Worm (Caenorhabditis elegans) whole organism, young adult: ENCODE data around the gene K09E3.7.

Experiments used
- B0261.1 ChIP-seq: sonication (generic microtip); optimal IDR thresholded peaks from 2 replicates; lab custom pipeline; 2016; ENCODE audit warnings: mild to moderate bottlenecking, missing genetic modification characterization, moderate library complexity, missing compliant biosample characterization
- F23B12.7 ChIP-seq: sonication (generic microtip); optimal IDR thresholded peaks from 2 replicates; lab custom pipeline; 2017; ENCODE audit warnings: missing genetic modification characterization, mild to moderate bottlenecking, missing compliant biosample characterization, antibody characterized with exemption, moderate library complexity; ENCODE audit not compliant: insufficient read depth
- Y53F4B.3 ChIP-seq: fragments of 200-800 bp; sonication (Bioruptor generic); IDR thresholded peaks from 2 replicates; pipeline ENCODE4 v1.3.6; 2022; ENCODE audit warnings: missing genetic modification reagents, missing genetic modification characterization, missing compliant biosample characterization
- Y56A3A.18 ChIP-seq: fragments of 200-800 bp; sonication (Bioruptor generic); IDR thresholded peaks from 2 replicates; pipeline ENCODE4 v1.3.6; 2022; ENCODE audit warnings: missing genetic modification reagents, missing genetic modification characterization, missing compliant biosample characterization
- attf-5 ChIP-seq: fragments of 200-800 bp; sonication (Bioruptor generic); optimal IDR thresholded peaks from 2 replicates; lab custom pipeline; 2018; ENCODE audit warnings: mild to moderate bottlenecking, missing genetic modification characterization, missing compliant biosample characterization
- him-1 ChIP-seq: sonication (generic microtip); optimal IDR thresholded peaks from 2 replicates; lab custom pipeline; 2016; ENCODE audit warnings: missing genotype, missing genetic modification reagents, missing genetic modification characterization, missing compliant biosample characterization
- hlh-12 ChIP-seq: sonication (generic microtip); optimal IDR thresholded peaks from 2 replicates; lab custom pipeline; 2016; ENCODE audit warnings: missing genetic modification characterization, missing compliant biosample characterization
- hmg-1.2 ChIP-seq: fragments of 200-800 bp; sonication (Bioruptor generic); IDR thresholded peaks from 2 replicates; pipeline ENCODE4 v1.3.6; 2022; ENCODE audit warnings: missing genetic modification reagents, missing genetic modification characterization, missing compliant biosample characterization
- nfya-1 ChIP-seq: sonication (generic microtip); optimal IDR thresholded peaks from 2 replicates; lab custom pipeline; 2017; ENCODE audit warnings: antibody characterized with exemption, missing compliant biosample characterization, missing genetic modification characterization, borderline replicate concordance; ENCODE audit not compliant: insufficient read depth
- nhr-120 ChIP-seq: fragments of 200-800 bp; sonication (Bioruptor generic); IDR thresholded peaks from 2 replicates; pipeline ENCODE4 v1.3.6; 2022; ENCODE audit warnings: missing genetic modification characterization, missing compliant biosample characterization
- pha-4 ChIP-seq: fragments of 150-350 bp; sonication (generic microtip); optimal IDR thresholded peaks from 2 replicates; lab custom pipeline; 2014; ENCODE audit warnings: missing biosample characterization, missing genetic modification reagents, missing genetic modification characterization
- sea-2 ChIP-seq: fragments of 200-800 bp; sonication (Bioruptor generic); IDR thresholded peaks from 2 replicates; pipeline ENCODE4 v1.3.6; 2022; ENCODE audit warnings: missing genetic modification characterization, missing compliant biosample characterization
- snpc-4 ChIP-seq, 5 experiments: fragments of 150-350 bp in 1 of 5; sonication (generic microtip) in 4 of 5; optimal IDR thresholded peaks; 2 replicates each; lab custom pipeline; 2014 to 2018; ENCODE audit warnings: missing genetic modification characterization in 5 of 5, missing biosample characterization in 3 of 5, antibody characterized with exemption in 2 of 5, mild to moderate bottlenecking in 2 of 5, missing compliant biosample characterization in 2 of 5, missing genotype in 2 of 5, moderate library complexity in 2 of 5, missing genetic modification reagents in 1 of 5

DNA sequence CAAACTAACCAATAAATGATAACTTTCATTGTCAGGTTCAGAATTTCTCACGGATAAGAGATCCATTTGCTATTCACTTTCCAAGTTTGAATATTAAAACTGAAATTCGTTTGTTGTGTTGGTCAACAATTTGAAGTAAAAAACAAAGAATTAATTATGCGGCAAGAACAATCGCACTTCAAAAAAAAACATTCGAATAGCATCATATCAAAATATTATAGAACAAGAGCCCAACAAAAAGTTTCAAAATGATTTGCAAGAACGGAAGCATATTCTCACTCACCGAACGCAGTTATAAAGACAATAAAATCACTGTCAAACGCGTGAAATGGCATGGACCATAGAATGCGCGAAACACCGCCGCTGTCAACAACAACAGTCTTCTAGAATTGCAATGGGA is at the start of gene K09E3.7:
- TF ChIP-seq sea-2 (GFP tag; lab: Robert Waterston, UW) (no peak), hmg-1.2 (GFP tag; lab: Robert Waterston, UW) (no peak), pha-4 (tag; lab: Kevin White, UChicago) (no peak), nfya-1 (no peak), B0261.1 (tag; lab: Kevin White, UChicago) (no peak), hlh-12 (tag; lab: Kevin White, UChicago) (no peak), him-1 (no peak), snpc-4 (GFP tag; optimal IDR thresholded peaks at IDR 0.05; lab: Kevin White, UChicago) (no peak), snpc-4 (tag; optimal IDR thresholded peaks at IDR 0.05; lab: Kevin White, UChicago) (no peak), attf-5 (GFP tag; lab: Kevin White, UChicago) (no peak), Y56A3A.18 (GFP tag; lab: Robert Waterston, UW) (no peak), F23B12.7 (no peak), nhr-120 (GFP tag; lab: Robert Waterston, UW) (no peak), Y53F4B.3 (no peak)
